Fruit fly (Drosophila melanogaster) whole organism, adult: Measurements from ENCODE around the gene CG15043.

Source experiments
- CG11617 ChIP-seq: fragments of 200-800 bp; sonication (Bioruptor generic); optimal IDR thresholded peaks from 2 replicates; lab custom pipeline; 2017; ENCODE audit warnings: mild to moderate bottlenecking, missing biosample characterization, missing genetic modification reagents, missing genetic modification characterization
- CG12768 ChIP-seq: fragments of 200-800 bp; sonication (Bioruptor generic); optimal IDR thresholded peaks from 2 replicates; lab custom pipeline; 2017; ENCODE audit warnings: missing biosample characterization, missing genetic modification characterization, mild to moderate bottlenecking, moderate library complexity, missing genetic modification reagents
- CG14711 ChIP-seq: fragments of 200-800 bp; sonication (Bioruptor generic); optimal IDR thresholded peaks from 2 replicates; lab custom pipeline; 2018; ENCODE audit warnings: missing biosample characterization, mild to moderate bottlenecking, missing genetic modification characterization, moderate library complexity
- CG1620 ChIP-seq: fragments of 200-800 bp; sonication (Bioruptor generic); optimal IDR thresholded peaks from 2 replicates; lab custom pipeline; 2016; ENCODE audit warnings: missing biosample characterization, missing genetic modification characterization
- CG33017 ChIP-seq: fragments of 200-800 bp; sonication (Bioruptor generic); optimal IDR thresholded peaks from 2 replicates; lab custom pipeline; 2018; ENCODE audit warnings: missing biosample characterization, mild to moderate bottlenecking, missing genetic modification characterization, moderate library complexity
- CG5204 ChIP-seq: fragments of 200-800 bp; sonication (Bioruptor generic); optimal IDR thresholded peaks from 2 replicates; lab custom pipeline; 2016; ENCODE audit warnings: missing biosample characterization, missing genetic modification characterization
- CG7045 ChIP-seq: fragments of 200-800 bp; sonication (Bioruptor generic); optimal IDR thresholded peaks from 2 replicates; lab custom pipeline; 2017; ENCODE audit warnings: missing biosample characterization, mild to moderate bottlenecking, missing genetic modification characterization
- CG7101 ChIP-seq: fragments of 200-800 bp; sonication (Bioruptor generic); optimal IDR thresholded peaks from 2 replicates; lab custom pipeline; 2018; ENCODE audit warnings: missing biosample characterization, mild to moderate bottlenecking, missing genetic modification characterization, moderate library complexity
- Clk ChIP-seq: fragments of 200-800 bp; sonication (Bioruptor generic); optimal IDR thresholded peaks from 2 replicates; lab custom pipeline; 2017; ENCODE audit warnings: missing biosample characterization, missing genetic modification characterization
- Crg-1 ChIP-seq: fragments of 200-800 bp; sonication (Bioruptor generic); optimal IDR thresholded peaks from 2 replicates; lab custom pipeline; 2016; ENCODE audit warnings: missing biosample characterization, missing genetic modification characterization
- Hr96 ChIP-seq: fragments of 200-800 bp; sonication (Bioruptor generic); optimal IDR thresholded peaks from 2 replicates; lab custom pipeline; 2016; ENCODE audit warnings: missing biosample characterization, missing genetic modification characterization
- Mnt ChIP-seq: fragments of 200-800 bp; sonication (Bioruptor generic); optimal IDR thresholded peaks from 2 replicates; lab custom pipeline; 2016; ENCODE audit warnings: missing biosample characterization, mild to moderate bottlenecking, missing genetic modification characterization
- bab1 ChIP-seq: fragments of 200-800 bp; sonication (Bioruptor generic); optimal IDR thresholded peaks from 3 replicates; lab custom pipeline; 2019; ENCODE audit warnings: missing biosample characterization, mild to moderate bottlenecking, missing genetic modification characterization, moderate library complexity
- cic ChIP-seq: fragments of 200-800 bp; sonication (Bioruptor generic); optimal IDR thresholded peaks from 2 replicates; lab custom pipeline; 2017; ENCODE audit warnings: missing biosample characterization, mild to moderate bottlenecking, missing genetic modification characterization, moderate library complexity
- cnc ChIP-seq, 2 experiments: fragments of >200 bp; optimal IDR thresholded peaks; 2 replicates each; lab custom pipeline; 2017
- kay ChIP-seq: fragments of 200-800 bp; sonication (Bioruptor generic); peaks from one replicate; lab custom pipeline; 2016; ENCODE audit warnings: missing biosample characterization, missing genetic modification characterization, borderline replicate concordance
- ovo ChIP-seq: fragments of 200-800 bp; sonication (Bioruptor generic); optimal IDR thresholded peaks from 2 replicates; lab custom pipeline; 2016; ENCODE audit warnings: missing biosample characterization, missing genetic modification characterization
- pad ChIP-seq: fragments of 200-800 bp; sonication (Bioruptor generic); optimal IDR thresholded peaks from 3 replicates; lab custom pipeline; 2017; ENCODE audit warnings: missing biosample characterization, missing genetic modification characterization, mild to moderate bottlenecking, moderate library complexity, missing genetic modification reagents
- tj ChIP-seq: fragments of 200-800 bp; sonication (Bioruptor generic); optimal IDR thresholded peaks from 3 replicates; lab custom pipeline; 2017; ENCODE audit warnings: missing biosample characterization, mild to moderate bottlenecking, missing genetic modification characterization, moderate library complexity
- toe ChIP-seq: fragments of 200-800 bp; sonication (Bioruptor generic); optimal IDR thresholded peaks from 2 replicates; lab custom pipeline; 2016; ENCODE audit warnings: missing biosample characterization, missing genetic modification characterization

The CG15043 gene

dm6 chrX:18509430-18509829 lies 15.5 kb upstream of the CG15043 start:
- no peak for TF ChIP-seq CG12768 (GFP tag; lab: Kevin White, UChicago)
- no peak for TF ChIP-seq Mnt (GFP tag; lab: Kevin White, UChicago)
- no peak for TF ChIP-seq cnc (optimal IDR thresholded peaks at IDR 0.05; lab: Kevin White, UChicago)
- TF ChIP-seq CG5204 (GFP tag; lab: Kevin White, UChicago): no peak
- TF ChIP-seq bab1 (GFP tag; lab: Kevin White, UChicago): no peak
- no peak for TF ChIP-seq CG7045 (GFP tag; lab: Kevin White, UChicago)
- no peak for TF ChIP-seq CG33017
- TF ChIP-seq toe (GFP tag; lab: Kevin White, UChicago): no peak
- no peak for TF ChIP-seq Hr96 (GFP tag; lab: Kevin White, UChicago)
- TF ChIP-seq CG1620: no peak
- no peak for TF ChIP-seq pad
- no peak for TF ChIP-seq tj (GFP tag; lab: Kevin White, UChicago)
- no peak for TF ChIP-seq kay
- TF ChIP-seq CG7101 (tag; lab: Kevin White, UChicago): no peak
- no peak for TF ChIP-seq Clk (GFP tag; lab: Kevin White, UChicago)
- TF ChIP-seq cic (GFP tag; lab: Kevin White, UChicago): no peak
- TF ChIP-seq Crg-1 (GFP tag; lab: Kevin White, UChicago): no peak
- no peak for TF ChIP-seq ovo (GFP tag; lab: Kevin White, UChicago)
- no peak for TF ChIP-seq CG14711

dm6 chrX:18508565-18508964 lies 14.6 kb upstream of the CG15043 start:
- TF ChIP-seq CG7045 (GFP tag; lab: Kevin White, UChicago) (no peak), CG11617 (GFP tag; lab: Kevin White, UChicago) (no peak), cic (GFP tag; lab: Kevin White, UChicago) (no peak), Clk (GFP tag; lab: Kevin White, UChicago) (no peak), Crg-1 (GFP tag; lab: Kevin White, UChicago) (no peak), Hr96 (GFP tag; lab: Kevin White, UChicago) (no peak), Mnt (GFP tag; lab: Kevin White, UChicago) (no peak), CG12768 (GFP tag; lab: Kevin White, UChicago) (no peak), kay (no peak)

- peak; percentile 24 for TF ChIP-seq CG14711
- no peak for TF ChIP-seq toe (GFP tag; lab: Kevin White, UChicago)
- TF ChIP-seq Hr96 (GFP tag; lab: Kevin White, UChicago): peak; percentile 20
- TF ChIP-seq CG11617 (GFP tag; lab: Kevin White, UChicago): peak; percentile 31
- TF ChIP-seq pad: peak; percentile 99
- TF ChIP-seq tj (GFP tag; lab: Kevin White, UChicago): peak; percentile 5
Measured at dm6 chrX:18506639-18507528, 12.9 kb upstream of the CG15043 start.

dm6 chrX:18504948-18505597 lies 11.1 kb upstream of the CG15043 start, which contains the start of gene Wnt5:
Gene Wnt5 (minus strand): TSS chrX:18505405.
- TF ChIP-seq cic (GFP tag; lab: Kevin White, UChicago) (no peak), pad (peak; percentile 62), cnc (optimal IDR thresholded peaks at IDR 0.05; lab: Kevin White, UChicago) (no peak), CG14711 (no peak)

- TF ChIP-seq Mnt (GFP tag; lab: Kevin White, UChicago) (peak; percentile 25), pad (no peak), bab1 (GFP tag; lab: Kevin White, UChicago) (peak; percentile 6), tj (GFP tag; lab: Kevin White, UChicago) (peak; percentile 83), CG33017 (no peak), CG7045 (GFP tag; lab: Kevin White, UChicago) (no peak), CG5204 (GFP tag; lab: Kevin White, UChicago) (no peak)
Measured at dm6 chrX:18499679-18500187, 5.8 kb upstream of the CG15043 start, which contains the start of the genes Pgant7 and Xrcc2. Gene Pgant7 (minus strand): TSS chrX:18499986. Gene Xrcc2 (plus strand): TSS chrX:18500127.

dm6 chrX:18491941-18492340 lies 2.0 kb downstream of the CG15043 start, which contains the start of gene CG15044:
Gene CG15044 (minus strand): TSS chrX:18492006.
- no peak for TF ChIP-seq bab1 (GFP tag; lab: Kevin White, UChicago)
- TF ChIP-seq Hr96 (GFP tag; lab: Kevin White, UChicago): no peak
- TF ChIP-seq cnc (optimal IDR thresholded peaks at IDR 0.05; lab: Kevin White, UChicago): no peak
- TF ChIP-seq Clk (GFP tag; lab: Kevin White, UChicago): no peak
- TF ChIP-seq kay: no peak
